Worm (Caenorhabditis elegans): ENCODE results near the gene F32D1.8.

- TF ChIP-seq hlh-30 (tag; optimal IDR thresholded peaks at IDR 0.05; ENCODE audit: insufficient read depth) (no peak), ceh-48 (tag; optimal IDR thresholded peaks at IDR 0.05) (no peak), ceh-14 (tag; optimal IDR thresholded peaks at IDR 0.05) (no peak), pqm-1 (tag; optimal IDR thresholded peaks at IDR 0.05) (no peak), nhr-11 (tag; optimal IDR thresholded peaks at IDR 0.05) (no peak), ets-4 (tag; optimal IDR thresholded peaks at IDR 0.05) (no peak), lin-11 (tag; optimal IDR thresholded peaks at IDR 0.05) (no peak)
Measured at ce11 chrV:4326841-4327240, 50.7 kb downstream of the F32D1.8 start, which contains the start of gene D2063.1.
